Worm (Caenorhabditis elegans): ENCODE data around the gene R102.11.

DNA sequence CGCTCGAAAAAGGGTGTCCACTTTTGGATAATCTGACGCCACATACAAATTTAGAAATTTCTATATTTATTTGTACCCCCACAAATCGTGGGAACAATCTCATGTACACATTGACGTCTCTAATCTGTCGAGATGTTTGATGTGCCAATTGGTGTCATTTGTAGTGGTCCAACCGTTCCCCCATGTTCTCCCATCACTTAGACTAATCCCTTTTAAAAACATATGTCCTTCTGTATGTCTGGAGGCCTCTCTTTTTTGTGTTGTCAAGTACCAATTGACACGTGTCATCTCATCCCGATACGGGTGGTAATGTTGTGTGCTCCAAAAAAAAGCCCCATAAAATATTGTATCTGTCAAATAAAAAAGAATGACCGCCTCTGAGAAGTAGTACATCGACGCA is 45.8 kb upstream of the R102.11 start:
- TF ChIP-seq snpc-1.2 (GFP tag; IDR thresholded peaks at IDR 0.05), result no peak
- TF ChIP-seq ztf-11 (tag; optimal IDR thresholded peaks at IDR 0.05), result no peak
- TF ChIP-seq nhr-76 (tag; optimal IDR thresholded peaks at IDR 0.05), result no peak
- no peak for TF ChIP-seq mep-1 (tag; optimal IDR thresholded peaks at IDR 0.05)
- TF ChIP-seq unc-62 (GFP tag; optimal IDR thresholded peaks at IDR 0.05 in 1 of 2), result no peak
- TF ChIP-seq unc-62 (tag; optimal IDR thresholded peaks at IDR 0.05), result no peak
- TF ChIP-seq ama-1 (optimal IDR thresholded peaks at IDR 0.05), result no peak
- TF ChIP-seq F10B5.3 (tag; optimal IDR thresholded peaks at IDR 0.05), result no peak
- no peak for TF ChIP-seq jun-1 (tag; optimal IDR thresholded peaks at IDR 0.05)
- no peak for TF ChIP-seq skn-1 (tag; optimal IDR thresholded peaks at IDR 0.05)
